Worm (Caenorhabditis elegans): ENCODE measurements around the gene K02E7.1.
"Not testable (repeated sequence)": the region's sequence is repeated elsewhere in the genome, so short reads cannot be mapped to it uniquely, and the experiment has no call there.

- TF ChIP-seq lin-13 (GFP tag; optimal IDR thresholded peaks at IDR 0.05); pqm-1 (tag; optimal IDR thresholded peaks at IDR 0.05); F37D6.2 (tag; optimal IDR thresholded peaks at IDR 0.05); nhr-28 (tag; optimal IDR thresholded peaks at IDR 0.05); duxl-1 (tag; optimal IDR thresholded peaks at IDR 0.05; ENCODE audit: poor library complexity): not testable (repeated sequence)
Measured at ce11 chrII:1034457-1034856, 48.5 kb upstream of the K02E7.1 start.

Measured in whole organism, L4 larva.